Fruit fly (Drosophila melanogaster): ENCODE data around the gene Ocrl.

Ocrl gene

dm6 chrX:1922765-1923501 is at the start of gene Ocrl, which contains the start of gene eIF2Bepsilon:
TSS of gene Ocrl (plus strand) at chrX:1922981.
TSS of gene eIF2Bepsilon (minus strand) at chrX:1922874.
- peak; percentile 57 for TF ChIP-seq CG1621 (tag; optimal IDR thresholded peaks at IDR 0.05)
- TF ChIP-seq CG6163 (GFP tag; IDR thresholded peaks at IDR 0.05) = 0 out of 3 replicates have a peak, but pooled peaks have one; percentile 5
- TF ChIP-seq svp (GFP tag) = peak; percentile 88
- peak; percentile 88 for TF ChIP-seq fkh (GFP tag; optimal IDR thresholded peaks at IDR 0.05)
- no peak for TF ChIP-seq Eip78C (GFP tag)
- no peak for TF ChIP-seq eg (GFP tag; IDR thresholded peaks at IDR 0.05)

- TF ChIP-seq CG8319 (GFP tag; optimal IDR thresholded peaks at IDR 0.05) (no peak), svp (GFP tag) (peak; percentile 76), Eip78C (GFP tag) (peak; percentile 27)
These were observed 49.2 kb upstream of the Ocrl start, which contains the start of the genes Pgam5 and Vps26 for dm6 chrX:1873515-1874126. TSS of gene Pgam5 (minus strand) at chrX:1873565. TSS of gene Vps26 (plus strand) at chrX:1873853.

- TF ChIP-seq ss (GFP tag; optimal IDR thresholded peaks at IDR 0.05) = peak; percentile 62 to 82
- TF ChIP-seq spab (GFP tag; optimal IDR thresholded peaks at IDR 0.05) = no peak
- TF ChIP-seq salr (GFP tag; optimal IDR thresholded peaks at IDR 0.05) = peak in 1 of 2 experiments; percentile 44
- no peak for TF ChIP-seq CG4318 (GFP tag; optimal IDR thresholded peaks at IDR 0.05)
- TF ChIP-seq svp (GFP tag) = peak; percentile 71
- TF ChIP-seq esn (GFP tag; optimal IDR thresholded peaks at IDR 0.05) = peak; percentile 68
- peak; percentile 40 for TF ChIP-seq CG6792 (GFP tag; optimal IDR thresholded peaks at IDR 0.05)
- peak; percentile 91 for TF ChIP-seq CG6854 (GFP tag; optimal IDR thresholded peaks at IDR 0.05)
- TF ChIP-seq CG7368 (GFP tag; optimal IDR thresholded peaks at IDR 0.05) = no peak
- no peak for TF ChIP-seq Sox15 (GFP tag; optimal IDR thresholded peaks at IDR 0.05)
- peak; percentile 53 for TF ChIP-seq CG1621 (tag; optimal IDR thresholded peaks at IDR 0.05)
- peak; percentile 53 for TF ChIP-seq Sox14 (GFP tag; optimal IDR thresholded peaks at IDR 0.05)
- 0 out of 2 replicates have a peak, but pooled peaks have one; percentile 21 for TF ChIP-seq CG15336 (GFP tag; IDR thresholded peaks at IDR 0.05)
- TF ChIP-seq lz (GFP tag; optimal IDR thresholded peaks at IDR 0.05) = peak; percentile 48
- TF ChIP-seq CG34406 (GFP tag; optimal IDR thresholded peaks at IDR 0.05) = peak; percentile 71
- peak; percentile 61 for TF ChIP-seq eg (GFP tag; IDR thresholded peaks at IDR 0.05)
- TF ChIP-seq CG6163 (GFP tag; IDR thresholded peaks at IDR 0.05) = peak; percentile 58
- peak; percentile 68 for TF ChIP-seq dsx (GFP tag; optimal IDR thresholded peaks at IDR 0.05; ENCODE audit: poor library complexity, severe bottlenecking)
- no peak for TF ChIP-seq CG3919 (GFP tag; optimal IDR thresholded peaks at IDR 0.05)
- TF ChIP-seq net (GFP tag; optimal IDR thresholded peaks at IDR 0.05) = no peak
- TF ChIP-seq CG16779 (tag; optimal IDR thresholded peaks at IDR 0.05) = peak; percentile 61
- TF ChIP-seq CG3032 (tag; optimal IDR thresholded peaks at IDR 0.05) = peak; percentile 30
- TF ChIP-seq CG8119 (GFP tag; IDR thresholded peaks at IDR 0.05) = no peak; the same call in 2 of the 3 replicates
- TF ChIP-seq cyc (GFP tag; optimal IDR thresholded peaks at IDR 0.05) = peak; percentile 45
- TF ChIP-seq Eip78C (GFP tag) = peak; percentile 88
- peak; percentile 68 for TF ChIP-seq topi (GFP tag; optimal IDR thresholded peaks at IDR 0.05)
- peak; percentile 5 for TF ChIP-seq Ets96B (tag; optimal IDR thresholded peaks at IDR 0.05)
These were observed 45.6 kb upstream of the Ocrl start, which contains the start of the genes CG14817 and CG14805 for dm6 chrX:1877107-1877736. TSS of gene CG14817 (minus strand) at chrX:1877270. TSS of gene CG14805 (plus strand) at chrX:1877317.

dm6 chrX:1879606-1880110 is 43.1 kb upstream of the Ocrl start, which contains the start of gene CG14818:
TSS of gene CG14818 (minus strand) at chrX:1879774.
- TF ChIP-seq pdm3 (GFP tag; optimal IDR thresholded peaks at IDR 0.05) = no peak
- TF ChIP-seq eg (GFP tag; IDR thresholded peaks at IDR 0.05) = peak; percentile 79
- no peak for TF ChIP-seq CG11902 (GFP tag; optimal IDR thresholded peaks at IDR 0.05)
- TF ChIP-seq CG11294 (GFP tag; IDR thresholded peaks at IDR 0.05) = 0 out of 2 replicates have a peak, but pooled peaks have one; percentile 44
- peak; percentile 64 for TF ChIP-seq Smox (GFP tag; optimal IDR thresholded peaks at IDR 0.05)
- peak; percentile 41 for TF ChIP-seq CG34406 (GFP tag; optimal IDR thresholded peaks at IDR 0.05)
- TF ChIP-seq Lpt (GFP tag; optimal IDR thresholded peaks at IDR 0.05) = peak; percentile 42
- no peak for TF ChIP-seq CG32006 (GFP tag; optimal IDR thresholded peaks at IDR 0.05)
- TF ChIP-seq CG11762 (GFP tag; optimal IDR thresholded peaks at IDR 0.05; ENCODE audit: insufficient read depth) = peak; percentile 35
- no peak for TF ChIP-seq Eip93F (GFP tag; optimal IDR thresholded peaks at IDR 0.05)
- TF ChIP-seq fkh (GFP tag; optimal IDR thresholded peaks at IDR 0.05) = no peak
- TF ChIP-seq CG8632 (GFP tag; optimal IDR thresholded peaks at IDR 0.05) = no peak
- TF ChIP-seq CG6163 (GFP tag; IDR thresholded peaks at IDR 0.05) = peak; percentile 66
- TF ChIP-seq net (GFP tag; optimal IDR thresholded peaks at IDR 0.05) = peak; percentile 11
- TF ChIP-seq Ets96B (tag; optimal IDR thresholded peaks at IDR 0.05) = no peak
- no peak for TF ChIP-seq CG10669 (GFP tag; optimal IDR thresholded peaks at IDR 0.05)
- peak; percentile 18 for TF ChIP-seq CG7368 (GFP tag; optimal IDR thresholded peaks at IDR 0.05)
- peak; percentile 69 for TF ChIP-seq Hr39 (GFP tag; optimal IDR thresholded peaks at IDR 0.05)
- TF ChIP-seq achi (GFP tag; optimal IDR thresholded peaks at IDR 0.05) = peak; percentile 54

All from whole organism, prepupa.